Worm (Caenorhabditis elegans): ENCODE results near the gene F57G9.7.

The F57G9.7 gene

ce11 chrII:12344787-12345186, 52.8 kb downstream of the F57G9.7 start, which contains the start of gene C44C11.6 (continued):
- TF ChIP-seq mep-1 (tag; optimal IDR thresholded peaks at IDR 0.05), result no peak
- no peak for TF ChIP-seq dmd-8 (GFP tag; IDR thresholded peaks at IDR 0.05)
- TF ChIP-seq zip-2 (tag; optimal IDR thresholded peaks at IDR 0.05), result no peak
- 0 out of 2 replicates have a peak, but pooled peaks have one; percentile 52 for TF ChIP-seq ctbp-1 (GFP tag; IDR thresholded peaks at IDR 0.05)
- TF ChIP-seq Y105C5A.15 (GFP tag; IDR thresholded peaks at IDR 0.05), result no peak
- no peak for TF ChIP-seq aly-2 (tag; optimal IDR thresholded peaks at IDR 0.05)
- TF ChIP-seq rbr-2 (tag; optimal IDR thresholded peaks at IDR 0.05), result no peak
- TF ChIP-seq hmg-1.1 (GFP tag; IDR thresholded peaks at IDR 0.05), result peak; percentile 50; the same call in 1 of the 2 replicates
- 0 out of 2 replicates have a peak, but pooled peaks have one; percentile 8 for TF ChIP-seq mxl-2 (GFP tag; conservative IDR thresholded peaks at IDR 0.05)
- TF ChIP-seq skn-1 (tag; optimal IDR thresholded peaks at IDR 0.05), result no peak
- TF ChIP-seq Y5F2A.4 (GFP tag; optimal IDR thresholded peaks at IDR 0.05), result no peak
- TF ChIP-seq nhr-76 (tag; optimal IDR thresholded peaks at IDR 0.05), result no peak
- TF ChIP-seq R02D3.7 (tag; optimal IDR thresholded peaks at IDR 0.05), result no peak
- no peak for TF ChIP-seq nhr-11 (tag; optimal IDR thresholded peaks at IDR 0.05)
- peak; percentile 24 for TF ChIP-seq nhr-111 (GFP tag; optimal IDR thresholded peaks at IDR 0.05)
- TF ChIP-seq lsy-2 (tag; optimal IDR thresholded peaks at IDR 0.05), result no peak
- no peak for TF ChIP-seq F10B5.3 (tag; optimal IDR thresholded peaks at IDR 0.05)
- TF ChIP-seq daf-8 (GFP tag; IDR thresholded peaks at IDR 0.05), result no peak
- no peak for TF ChIP-seq zip-11 (GFP tag; IDR thresholded peaks at IDR 0.05)
- 0 out of 2 replicates have a peak, but pooled peaks have one; percentile 26 for TF ChIP-seq zfp-3 (GFP tag; conservative IDR thresholded peaks at IDR 0.05)
- TF ChIP-seq pqm-1 (tag; optimal IDR thresholded peaks at IDR 0.05), result no peak
- 0 out of 2 replicates have a peak, but pooled peaks have one; percentile 14 for TF ChIP-seq dmd-6 (GFP tag; IDR thresholded peaks at IDR 0.05)
- no peak for TF ChIP-seq ZK337.2 (GFP tag; IDR thresholded peaks at IDR 0.05)
- peak; percentile 13 for TF ChIP-seq duxl-1 (tag; optimal IDR thresholded peaks at IDR 0.05; ENCODE audit: poor library complexity)
- no peak for TF ChIP-seq unc-62 (GFP tag; optimal IDR thresholded peaks at IDR 0.05 in 1 of 2)
- TF ChIP-seq unc-62 (tag; optimal IDR thresholded peaks at IDR 0.05), result no peak
- TF ChIP-seq gei-8 (GFP tag; optimal IDR thresholded peaks at IDR 0.05), result no peak
- TF ChIP-seq ceh-20 (GFP tag; IDR thresholded peaks at IDR 0.05), result no peak
- TF ChIP-seq D1046.2 (GFP tag; IDR thresholded peaks at IDR 0.05), result peak; percentile 67
- TF ChIP-seq aha-1 (tag), result no peak
- no peak for TF ChIP-seq nhr-25 (tag; optimal IDR thresholded peaks at IDR 0.05; ENCODE audit: borderline replicate concordance, insufficient read depth)
- no peak for TF ChIP-seq lin-39 (tag; optimal IDR thresholded peaks at IDR 0.05)
- peak; percentile 19 for TF ChIP-seq nhr-102 (tag; optimal IDR thresholded peaks at IDR 0.05)
- 0 out of 2 replicates have a peak, but pooled peaks have one; percentile 16 for TF ChIP-seq egl-43 (GFP tag; IDR thresholded peaks at IDR 0.05)
- no peak for TF ChIP-seq nhr-41 (GFP tag; IDR thresholded peaks at IDR 0.05)
- TF ChIP-seq ceh-82 (tag; optimal IDR thresholded peaks at IDR 0.05), result no peak
- no peak for TF ChIP-seq nhr-48 (tag; optimal IDR thresholded peaks at IDR 0.05)
- TF ChIP-seq tra-1 (GFP tag; IDR thresholded peaks at IDR 0.05), result 0 out of 2 replicates have a peak, but pooled peaks have one; percentile 4
- TF ChIP-seq zag-1 (tag; optimal IDR thresholded peaks at IDR 0.05), result no peak
- TF ChIP-seq snpc-4 (tag; optimal IDR thresholded peaks at IDR 0.05), result no peak
- TF ChIP-seq mdt-29 (GFP tag; IDR thresholded peaks at IDR 0.05), result no peak
- no peak for TF ChIP-seq hlh-30 (tag; optimal IDR thresholded peaks at IDR 0.05; ENCODE audit: insufficient read depth)
- no peak for TF ChIP-seq spr-1 (tag; optimal IDR thresholded peaks at IDR 0.05)
- no peak for TF ChIP-seq ama-1 (optimal IDR thresholded peaks at IDR 0.05)
- no peak for TF ChIP-seq F37D6.2 (tag; optimal IDR thresholded peaks at IDR 0.05)

Measured in whole organism, L4 larva.